ENCODE assay signal across 5 fruit fly cellular contexts in genomic region chr2L:12435976-12436771, dm6.
TF ChIP-seq lines count a peak whose summit lies in the region.

No protein-coding gene starts in this region.

- no peak for TF ChIP-seq CTCF in whole organism, embryonic (GFP tag; optimal IDR thresholded peaks at IDR 0.05; lab: Kevin White, UChicago)

TF ChIP-seq in whole organism, adult, 20 proteins besides CTCF, POLR2A, EP300 and RAD21:
- TF ChIP-seq toe (GFP tag; optimal IDR thresholded peaks at IDR 0.05; lab: Kevin White, UChicago), result peak; percentile 10
- peak; percentile 23 for TF ChIP-seq CG1620 (GFP tag; optimal IDR thresholded peaks at IDR 0.05; lab: Kevin White, UChicago)
- TF ChIP-seq Mnt (GFP tag; optimal IDR thresholded peaks at IDR 0.05; lab: Kevin White, UChicago), result no peak
- no peak for TF ChIP-seq CG33017 (tag; optimal IDR thresholded peaks at IDR 0.05; lab: Kevin White, UChicago)
- TF ChIP-seq tj (GFP tag; optimal IDR thresholded peaks at IDR 0.05; lab: Kevin White, UChicago), result no peak
- no peak for TF ChIP-seq Crg-1 (GFP tag; optimal IDR thresholded peaks at IDR 0.05; lab: Kevin White, UChicago)
- no peak for TF ChIP-seq CG11617 (GFP tag; optimal IDR thresholded peaks at IDR 0.05; lab: Kevin White, UChicago)
- no peak for TF ChIP-seq Hr96 (GFP tag; optimal IDR thresholded peaks at IDR 0.05; lab: Kevin White, UChicago)
- no peak for TF ChIP-seq pad (GFP tag; optimal IDR thresholded peaks at IDR 0.05; lab: Kevin White, UChicago)
- no peak for TF ChIP-seq CG14711 (tag; optimal IDR thresholded peaks at IDR 0.05; lab: Kevin White, UChicago)
- no peak for TF ChIP-seq CG7101 (tag; optimal IDR thresholded peaks at IDR 0.05; lab: Kevin White, UChicago)
- no peak for TF ChIP-seq ovo (GFP tag; optimal IDR thresholded peaks at IDR 0.05; lab: Kevin White, UChicago)
- TF ChIP-seq CG5204 (GFP tag; optimal IDR thresholded peaks at IDR 0.05; lab: Kevin White, UChicago), result no peak
- TF ChIP-seq bab1 (GFP tag; optimal IDR thresholded peaks at IDR 0.05; lab: Kevin White, UChicago), result peak; percentile 16
- no peak for TF ChIP-seq Clk (GFP tag; optimal IDR thresholded peaks at IDR 0.05; lab: Kevin White, UChicago)
- peak; percentile 64 for TF ChIP-seq CG12768 (GFP tag; optimal IDR thresholded peaks at IDR 0.05; lab: Kevin White, UChicago)
- no peak for TF ChIP-seq cnc (optimal IDR thresholded peaks at IDR 0.05; lab: Kevin White, UChicago)

TF ChIP-seq in whole organism, embryonic, 481 proteins besides CTCF, POLR2A, EP300 and RAD21 (continues in another document):
- TF ChIP-seq zfh2 (GFP tag; optimal IDR thresholded peaks at IDR 0.05; lab: Kevin White, UChicago) (peak; percentile 5), CG12391 (tag; optimal IDR thresholded peaks at IDR 0.05; lab: Kevin White, UChicago) (peak; percentile 30), pzg (GFP tag; optimal IDR thresholded peaks at IDR 0.05; lab: Kevin White, UChicago) (peak; percentile 54), scrt (GFP tag; optimal IDR thresholded peaks at IDR 0.05; lab: Kevin White, UChicago) (no peak), wor (GFP tag; IDR thresholded peaks at IDR 0.05; lab: Robert Waterston, UW) (no peak), mld (GFP tag; IDR thresholded peaks at IDR 0.05; lab: Robert Waterston, UW; ENCODE audit: partially characterized antibody) (no peak), ems (GFP tag; optimal IDR thresholded peaks at IDR 0.05; lab: Kevin White, UChicago) (no peak), ssp (GFP tag; IDR thresholded peaks at IDR 0.05; lab: Robert Waterston, UW) (no peak), Rx (GFP tag; IDR thresholded peaks at IDR 0.05; lab: Robert Waterston, UW) (no peak), tx (GFP tag; optimal IDR thresholded peaks at IDR 0.05; lab: Kevin White, UChicago) (no peak), CG12769 (tag; optimal IDR thresholded peaks at IDR 0.05; lab: Kevin White, UChicago) (peak; percentile 84), CG32532 (GFP tag; IDR thresholded peaks at IDR 0.05; lab: Robert Waterston, UW) (no peak), CG14050 (GFP tag; IDR thresholded peaks at IDR 0.05; lab: Robert Waterston, UW) (no peak), NK7.1 (GFP tag; optimal IDR thresholded peaks at IDR 0.05; lab: Kevin White, UChicago) (no peak), twi (tag; optimal IDR thresholded peaks at IDR 0.05; lab: Kevin White, UChicago) (no peak), her (GFP tag; optimal IDR thresholded peaks at IDR 0.05; lab: Kevin White, UChicago) (no peak), ase (GFP tag; IDR thresholded peaks at IDR 0.05; lab: Robert Waterston, UW) (no peak), zf30C (GFP tag; optimal IDR thresholded peaks at IDR 0.05; lab: Kevin White, UChicago) (no peak), CG7357 (GFP tag; IDR thresholded peaks at IDR 0.05; lab: Robert Waterston, UW) (no peak), hb (GFP tag; IDR thresholded peaks at IDR 0.05; lab: Robert Waterston, UW; ENCODE audit: partially characterized antibody) (no peak)

TF ChIP-seq in whole organism, prepupa, 60 proteins besides CTCF, POLR2A, EP300 and RAD21:
- no peak for TF ChIP-seq dsx (GFP tag; optimal IDR thresholded peaks at IDR 0.05; lab: Kevin White, UChicago; ENCODE audit: poor library complexity, severe bottlenecking)
- peak; percentile 75 for TF ChIP-seq svp (GFP tag; lab: Kevin White, UChicago)
- peak; percentile 26 for TF ChIP-seq Eip75B (GFP tag; optimal IDR thresholded peaks at IDR 0.05; lab: Kevin White, UChicago)
- no peak for TF ChIP-seq pdm3 (GFP tag; optimal IDR thresholded peaks at IDR 0.05; lab: Kevin White, UChicago)
- no peak; the same call in 2 of the 3 replicates for TF ChIP-seq CG6163 (GFP tag; IDR thresholded peaks at IDR 0.05; lab: Robert Waterston, UW)
- no peak for TF ChIP-seq CG3032 (tag; optimal IDR thresholded peaks at IDR 0.05; lab: Kevin White, UChicago)
- peak; percentile 5 for TF ChIP-seq Smox (GFP tag; optimal IDR thresholded peaks at IDR 0.05; lab: Kevin White, UChicago)
- no peak for TF ChIP-seq OdsH (GFP tag; optimal IDR thresholded peaks at IDR 0.05; lab: Kevin White, UChicago)
- peak; percentile 44 for TF ChIP-seq Sox14 (GFP tag; optimal IDR thresholded peaks at IDR 0.05; lab: Kevin White, UChicago)
- TF ChIP-seq CG7368 (GFP tag; optimal IDR thresholded peaks at IDR 0.05; lab: Kevin White, UChicago), result no peak
TF ChIP-seq in whole organism, prepupa: peak in this region for 4.

TF ChIP-seq in whole organism, pupa, 21 proteins besides CTCF, POLR2A, EP300 and RAD21:
- TF ChIP-seq CG12605 (GFP tag; IDR thresholded peaks at IDR 0.05; lab: Robert Waterston, UW) (no peak), CG8159 (tag; optimal IDR thresholded peaks at IDR 0.05; lab: Kevin White, UChicago) (no peak), CG9948 (tag; optimal IDR thresholded peaks at IDR 0.05; lab: Kevin White, UChicago) (no peak), CG13204 (GFP tag; optimal IDR thresholded peaks at IDR 0.05; lab: Kevin White, UChicago) (no peak), gl (tag; optimal IDR thresholded peaks at IDR 0.05; lab: Kevin White, UChicago) (no peak), fd96Ca (GFP tag; IDR thresholded peaks at IDR 0.05; lab: Robert Waterston, UW) (0 out of 3 replicates have a peak, but pooled peaks have one; percentile 41), EcR (GFP tag; optimal IDR thresholded peaks at IDR 0.05; lab: Kevin White, UChicago) (peak; percentile 92), CG32121 (GFP tag; IDR thresholded peaks at IDR 0.05; lab: Robert Waterston, UW) (no peak)
TF ChIP-seq in whole organism, pupa: peak in this region for 2.

TF ChIP-seq in whole organism, wandering third instar larva, 38 proteins besides CTCF, POLR2A, EP300 and RAD21:
- TF ChIP-seq Dfd (GFP tag; optimal IDR thresholded peaks at IDR 0.05; lab: Kevin White, UChicago) (no peak), HLH106 (tag; optimal IDR thresholded peaks at IDR 0.05; lab: Kevin White, UChicago) (no peak), CrebA (GFP tag; optimal IDR thresholded peaks at IDR 0.05; lab: Kevin White, UChicago; ENCODE audit: borderline replicate concordance) (no peak), dl (GFP tag; optimal IDR thresholded peaks at IDR 0.05; lab: Kevin White, UChicago; ENCODE audit: insufficient read depth in 1 of 2, partially characterized antibody in 2 of 2) (no peak), dsf (GFP tag; optimal IDR thresholded peaks at IDR 0.05; lab: Kevin White, UChicago; ENCODE audit: borderline replicate concordance) (no peak), Hr78 (GFP tag; optimal IDR thresholded peaks at IDR 0.05; lab: Kevin White, UChicago) (no peak), Abd-B (GFP tag; optimal IDR thresholded peaks at IDR 0.05; lab: Kevin White, UChicago) (no peak), ey (GFP tag; optimal IDR thresholded peaks at IDR 0.05; lab: Kevin White, UChicago) (no peak), Jra (GFP tag; optimal IDR thresholded peaks at IDR 0.05; lab: Kevin White, UChicago) (no peak), Hnf4 (GFP tag; optimal IDR thresholded peaks at IDR 0.05; lab: Kevin White, UChicago) (no peak), br (GFP tag; optimal IDR thresholded peaks at IDR 0.05; lab: Kevin White, UChicago) (no peak), CG9705 (GFP tag; optimal IDR thresholded peaks at IDR 0.05; lab: Kevin White, UChicago) (no peak), OdsH (GFP tag; optimal IDR thresholded peaks at IDR 0.05; lab: Kevin White, UChicago) (no peak), lola (GFP tag; optimal IDR thresholded peaks at IDR 0.05; lab: Kevin White, UChicago) (no peak), Dif (GFP tag; optimal IDR thresholded peaks at IDR 0.05; lab: Kevin White, UChicago; ENCODE audit: partially characterized antibody) (no peak), Rel (GFP tag; optimal IDR thresholded peaks at IDR 0.05; lab: Kevin White, UChicago) (no peak), Rel (tag; optimal IDR thresholded peaks at IDR 0.05; lab: Kevin White, UChicago) (peak; percentile 45), Sp1 (GFP tag; optimal IDR thresholded peaks at IDR 0.05; lab: Kevin White, UChicago) (no peak), sv (GFP tag; optimal IDR thresholded peaks at IDR 0.05; lab: Kevin White, UChicago) (no peak), CG32264 (GFP tag; optimal IDR thresholded peaks at IDR 0.05; lab: Kevin White, UChicago) (no peak), brk (GFP tag; optimal IDR thresholded peaks at IDR 0.05; lab: Kevin White, UChicago) (no peak), h (GFP tag; optimal IDR thresholded peaks at IDR 0.05; lab: Kevin White, UChicago) (no peak), fru (GFP tag; optimal IDR thresholded peaks at IDR 0.05; lab: Kevin White, UChicago) (no peak), GATAd (GFP tag; optimal IDR thresholded peaks at IDR 0.05; lab: Kevin White, UChicago) (no peak), Hr83 (GFP tag; optimal IDR thresholded peaks at IDR 0.05; lab: Kevin White, UChicago; ENCODE audit: poor library complexity, severe bottlenecking) (peak; percentile 34), pan (optimal IDR thresholded peaks at IDR 0.05; lab: Kevin White, UChicago) (no peak), Myc (optimal IDR thresholded peaks at IDR 0.05; lab: Kevin White, UChicago) (peak; percentile 70), N (GFP tag; optimal IDR thresholded peaks at IDR 0.05; lab: Kevin White, UChicago) (no peak), sage (GFP tag; optimal IDR thresholded peaks at IDR 0.05; lab: Kevin White, UChicago) (no peak), tai (GFP tag; optimal IDR thresholded peaks at IDR 0.05; lab: Kevin White, UChicago) (no peak), woc (GFP tag; optimal IDR thresholded peaks at IDR 0.05; lab: Kevin White, UChicago) (peak; percentile 77), psq (GFP tag; optimal IDR thresholded peaks at IDR 0.05; lab: Kevin White, UChicago) (peak; percentile 98), foxo (GFP tag; optimal IDR thresholded peaks at IDR 0.05; lab: Kevin White, UChicago) (no peak), rgr (GFP tag; optimal IDR thresholded peaks at IDR 0.05; lab: Kevin White, UChicago) (peak; percentile 27), Mio (GFP tag; optimal IDR thresholded peaks at IDR 0.05; lab: Kevin White, UChicago) (no peak)
TF ChIP-seq in whole organism, wandering third instar larva: peak in this region for 6.
